Worm (Caenorhabditis elegans): ENCODE results near the gene dve-1.

DNA sequence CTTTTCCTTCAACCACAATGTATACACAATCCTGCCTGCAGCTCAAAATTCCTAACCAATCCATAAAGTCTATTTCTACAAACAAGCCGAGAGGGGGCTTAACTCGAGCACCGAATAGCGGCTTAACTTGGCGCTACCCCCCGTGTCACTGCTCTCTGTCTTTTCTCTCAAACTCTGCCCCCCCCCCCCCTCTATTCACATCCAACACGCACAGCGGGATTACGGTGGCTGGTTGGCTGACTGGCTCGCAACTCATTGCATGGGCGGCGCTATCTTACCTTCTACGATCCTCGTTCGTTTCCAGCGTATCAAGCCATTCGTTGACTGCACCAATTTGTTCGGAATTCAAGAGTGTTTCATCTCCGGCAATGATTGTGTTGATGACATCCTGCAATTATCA, 2.0 kb downstream of the dve-1 start:
- no peak for TF ChIP-seq ceh-18 (tag; optimal IDR thresholded peaks at IDR 0.05)
- no peak for TF ChIP-seq sdc-2 (tag; optimal IDR thresholded peaks at IDR 0.05)
- TF ChIP-seq fkh-10 (GFP tag; optimal IDR thresholded peaks at IDR 0.05), result no peak
- no peak for TF ChIP-seq ceh-22 (tag; optimal IDR thresholded peaks at IDR 0.05)
- TF ChIP-seq ceh-31 (tag; optimal IDR thresholded peaks at IDR 0.05), result no peak
- TF ChIP-seq pha-2 (tag; optimal IDR thresholded peaks at IDR 0.05), result no peak
- TF ChIP-seq dmd-4 (tag; optimal IDR thresholded peaks at IDR 0.05; ENCODE audit: borderline replicate concordance), result no peak
- no peak for TF ChIP-seq ceh-2 (tag; optimal IDR thresholded peaks at IDR 0.05)
